Worm (Caenorhabditis elegans) whole organism, early embryonic: ENCODE data around the gene B0281.1.
"Not testable (repeated sequence)": the region's sequence is repeated elsewhere in the genome, so short reads cannot be mapped to it uniquely, and the experiment has no call there.

Experiments
- B0310.2 ChIP-seq: sonication (generic microtip); optimal IDR thresholded peaks from 2 replicates; lab custom pipeline; 2016; ENCODE audit warnings: mild to moderate bottlenecking, missing genetic modification characterization, missing compliant biosample characterization
- F13C5.2 ChIP-seq: sonication (generic microtip); optimal IDR thresholded peaks from 2 replicates; lab custom pipeline; 2017; ENCODE audit warnings: mild to moderate bottlenecking, missing genetic modification characterization, inconsistent platforms, missing compliant biosample characterization
- aly-1 ChIP-seq: sonication (generic microtip); optimal IDR thresholded peaks from 2 replicates; lab custom pipeline; 2016; ENCODE audit warnings: missing genetic modification characterization, missing compliant biosample characterization
- ama-1 ChIP-seq: fragments of 150-350 bp; optimal IDR thresholded peaks from 2 replicates; lab custom pipeline; 2014
- ceh-13 ChIP-seq: fragments of 200-800 bp; sonication (Bioruptor generic); optimal IDR thresholded peaks from 2 replicates; lab custom pipeline; 2018; ENCODE audit warnings: mild to moderate bottlenecking, missing genetic modification characterization, missing compliant biosample characterization
- ceh-36 ChIP-seq: sonication (generic microtip); optimal IDR thresholded peaks from 2 replicates; lab custom pipeline; 2016; ENCODE audit warnings: missing genetic modification characterization, inconsistent platforms, missing compliant biosample characterization
- ets-7 ChIP-seq: sonication (generic microtip); optimal IDR thresholded peaks from 2 replicates; lab custom pipeline; 2016; ENCODE audit warnings: missing genotype, missing genetic modification characterization, missing compliant biosample characterization
- flt-1 ChIP-seq: fragments of 200-800 bp; sonication (Bioruptor generic); IDR thresholded peaks from 2 replicates; pipeline ENCODE4 v1.3.6; 2022; ENCODE audit warnings: missing genetic modification characterization, missing compliant biosample characterization
- hmbx-1 ChIP-seq: sonication (generic microtip); optimal IDR thresholded peaks from 2 replicates; lab custom pipeline; 2016; ENCODE audit warnings: mild to moderate bottlenecking, missing genetic modification characterization, missing compliant biosample characterization
- hmg-4 ChIP-seq: fragments of 200-800 bp; sonication (Bioruptor generic); optimal IDR thresholded peaks from 2 replicates; lab custom pipeline; 2018; ENCODE audit warnings: mild to moderate bottlenecking, missing genetic modification characterization, missing compliant biosample characterization
- hnd-1 ChIP-seq: sonication (generic microtip); optimal IDR thresholded peaks from 2 replicates; lab custom pipeline; 2016; ENCODE audit warnings: missing genetic modification characterization, missing compliant biosample characterization
- pes-1 ChIP-seq: fragments of 200-800 bp; sonication (Bioruptor generic); IDR thresholded peaks from 2 replicates; pipeline ENCODE4 v1.3.6; 2022; ENCODE audit warnings: missing genetic modification reagents, missing genetic modification characterization, missing compliant biosample characterization
- scrt-1 ChIP-seq: fragments of 200-800 bp; sonication (Bioruptor generic); IDR thresholded peaks from 2 replicates; pipeline ENCODE4 v1.3.6; 2022; ENCODE audit warnings: missing genetic modification characterization, missing compliant biosample characterization
- sea-1 ChIP-seq: fragments of 200-800 bp; sonication (Bioruptor generic); conservative IDR thresholded peaks from 2 replicates; pipeline ENCODE4 v1.3.6; 2022; ENCODE audit warnings: missing genetic modification characterization, missing compliant biosample characterization
- tbx-11 ChIP-seq: fragments of 200-800 bp; sonication (Bioruptor generic); IDR thresholded peaks from 2 replicates; pipeline ENCODE4 v1.3.6; 2022; ENCODE audit warnings: missing genetic modification characterization, missing compliant biosample characterization
- tbx-37 ChIP-seq: fragments of 200-800 bp; sonication (Bioruptor generic); conservative IDR thresholded peaks from 2 replicates; pipeline ENCODE4 v1.3.6; 2022; ENCODE audit warnings: missing genetic modification reagents, missing genetic modification characterization, missing compliant biosample characterization
- tra-4 ChIP-seq: sonication (generic microtip); optimal IDR thresholded peaks from 2 replicates; lab custom pipeline; 2017; ENCODE audit warnings: missing genetic modification characterization, missing compliant biosample characterization

Gene B0281.1

DNA sequence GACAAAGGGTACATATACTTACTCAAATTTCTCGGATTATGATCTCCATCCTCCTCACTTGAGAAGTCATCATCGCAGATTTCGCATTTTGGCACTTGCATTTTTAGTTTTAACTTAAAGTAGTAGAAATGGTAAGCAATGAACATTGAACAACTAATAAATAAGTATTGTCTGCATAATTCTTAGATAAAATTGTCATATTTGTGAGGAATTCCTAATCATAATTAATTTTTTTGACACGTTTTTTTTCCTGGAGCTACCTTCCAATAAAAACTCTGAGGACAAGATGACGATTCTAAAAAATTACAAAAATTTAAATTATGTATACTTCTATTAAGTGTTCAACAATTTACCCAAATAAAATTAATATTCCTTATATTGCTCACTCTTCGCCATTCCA is at the start of gene B0281.1, which contains the start of gene trim-21:
Gene B0281.1, plus strand, starts transcription at position 321 of the 400 bp plus-strand sequence.
Gene trim-21, minus strand, starts transcription at position 101 of the 400 bp plus-strand sequence.
- TF ChIP-seq hmg-4 (GFP tag; lab: Kevin White, UChicago), result no peak
- no peak for TF ChIP-seq ama-1 (lab: Kevin White, UChicago)
- no peak for TF ChIP-seq F13C5.2
- no peak for TF ChIP-seq hnd-1 (tag; lab: Kevin White, UChicago)

DNA sequence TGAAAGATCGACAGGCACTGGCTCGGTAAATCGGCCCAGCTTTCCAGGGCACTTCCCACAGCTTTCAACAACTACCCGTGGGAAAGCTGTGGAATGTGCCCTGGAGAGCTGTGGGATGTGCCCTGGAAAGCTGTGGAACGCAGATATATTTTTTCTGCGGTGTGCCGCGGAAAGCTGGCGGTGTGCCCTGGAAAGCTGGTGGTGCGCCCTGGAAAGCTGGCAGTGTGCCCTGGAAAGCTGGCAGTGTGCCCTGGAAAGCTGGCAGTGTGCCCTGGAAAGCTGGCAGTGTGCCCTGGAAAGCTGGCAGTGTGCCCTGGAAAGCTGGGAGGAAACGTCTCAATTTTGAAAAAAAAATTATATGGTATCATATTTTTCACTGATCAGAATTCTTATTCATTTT is 39.1 kb upstream of the B0281.1 start:
- no peak for TF ChIP-seq ets-7
- no peak for TF ChIP-seq tra-4 (tag; lab: Kevin White, UChicago)
- no peak for TF ChIP-seq flt-1 (GFP tag; lab: Robert Waterston, UW)
- no peak for TF ChIP-seq ama-1 (lab: Kevin White, UChicago)
- no peak for TF ChIP-seq tbx-11 (GFP tag; lab: Robert Waterston, UW)
- TF ChIP-seq ceh-13, result no peak
- no peak for TF ChIP-seq B0310.2 (tag; lab: Kevin White, UChicago)
- TF ChIP-seq hmg-4 (GFP tag; lab: Kevin White, UChicago), result no peak
- TF ChIP-seq tbx-37 (GFP tag; lab: Robert Waterston, UW), result no peak
- TF ChIP-seq aly-1 (tag; lab: Kevin White, UChicago), result no peak
- no peak for TF ChIP-seq pes-1
- no peak for TF ChIP-seq hnd-1 (tag; lab: Kevin White, UChicago)

DNA sequence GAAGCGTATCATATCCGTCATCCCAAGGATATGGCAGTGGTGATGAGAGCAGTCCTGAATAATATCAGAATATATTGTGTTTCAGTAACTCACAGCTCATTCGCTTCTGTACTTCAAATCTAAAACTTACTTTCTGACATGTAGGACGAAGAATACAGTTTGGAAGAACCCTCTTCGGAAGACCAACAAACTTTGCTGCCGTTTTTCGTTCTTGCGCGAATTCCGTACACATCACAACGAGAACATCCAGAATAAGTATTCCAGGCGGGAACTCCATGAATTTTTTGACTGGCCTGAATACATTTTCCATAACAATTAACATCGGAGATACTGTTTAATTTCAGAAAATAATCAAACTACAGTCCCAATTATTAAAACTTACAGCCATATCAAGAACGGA is 35.4 kb upstream of the B0281.1 start, which contains the start of gene K09F6.15:
Gene K09F6.15, minus strand, starts transcription at position 101 of the 400 bp plus-strand sequence.
- TF ChIP-seq hmg-4 (GFP tag; lab: Kevin White, UChicago) (no peak), tbx-11 (GFP tag; lab: Robert Waterston, UW) (no peak), flt-1 (GFP tag; lab: Robert Waterston, UW) (no peak), tra-4 (tag; lab: Kevin White, UChicago) (no peak), ceh-13 (no peak), hmbx-1 (tag; lab: Kevin White, UChicago) (no peak), scrt-1 (no peak), ama-1 (lab: Kevin White, UChicago) (no peak), aly-1 (tag; lab: Kevin White, UChicago) (no peak), B0310.2 (tag; lab: Kevin White, UChicago) (no peak), F13C5.2 (no peak), pes-1 (no peak), sea-1 (GFP tag; lab: Robert Waterston, UW) (no peak), hnd-1 (tag; lab: Kevin White, UChicago) (no peak), tbx-37 (GFP tag; lab: Robert Waterston, UW) (no peak), ceh-36 (tag; lab: Kevin White, UChicago) (no peak), ets-7 (no peak)

DNA sequence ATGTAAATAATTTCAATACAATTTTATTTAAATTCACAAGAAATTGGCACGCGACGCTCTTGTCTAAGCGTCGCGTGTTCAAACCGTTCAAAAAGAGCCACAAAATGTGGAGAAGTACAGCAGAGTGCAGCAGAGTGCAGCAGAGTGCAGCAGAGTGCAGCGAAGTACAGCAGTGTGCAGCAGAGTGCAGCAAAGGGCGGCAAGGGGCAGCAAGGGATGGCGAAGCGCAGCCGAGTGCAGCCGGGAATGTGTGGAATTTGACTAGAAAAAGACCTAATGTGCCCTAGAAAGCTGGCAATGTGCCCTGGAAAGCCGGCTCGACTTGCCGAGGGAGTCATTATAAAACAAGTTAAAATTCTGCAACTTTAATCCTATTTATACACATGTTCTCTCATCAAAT is 33.6 kb upstream of the B0281.1 start, which contains the start of gene K09F6.6:
Gene K09F6.6, minus strand, starts transcription at position 43 of the 400 bp plus-strand sequence.
- TF ChIP-seq sea-1 (GFP tag; lab: Robert Waterston, UW) (no peak), tbx-37 (GFP tag; lab: Robert Waterston, UW) (no peak), tbx-11 (GFP tag; lab: Robert Waterston, UW) (no peak), tra-4 (tag; lab: Kevin White, UChicago) (no peak), ama-1 (lab: Kevin White, UChicago) (no peak), scrt-1 (no peak), flt-1 (GFP tag; lab: Robert Waterston, UW) (no peak), ceh-13 (no peak), hmg-4 (GFP tag; lab: Kevin White, UChicago) (no peak)

DNA sequence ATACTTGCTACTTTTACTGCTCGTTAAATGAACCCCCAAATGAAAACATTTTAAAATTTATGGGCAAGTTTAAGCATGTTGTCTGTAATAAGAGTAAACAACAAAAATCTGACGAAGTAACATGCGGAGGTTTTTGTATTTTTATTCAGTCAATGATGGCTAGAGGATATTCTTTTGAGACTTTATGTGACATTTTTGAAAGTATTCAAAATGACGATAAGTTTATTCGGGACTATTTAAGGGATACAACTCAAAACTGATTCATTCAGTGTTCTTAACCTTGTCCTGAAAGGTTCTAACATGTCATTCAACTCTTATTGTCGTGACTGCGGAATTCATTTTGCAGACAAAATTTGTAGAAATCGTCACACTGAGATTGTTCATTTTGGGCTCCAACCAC is 33.0 kb upstream of the B0281.1 start, which contains the start of gene K09F6.11:
Gene K09F6.11, plus strand, starts transcription at position 301 of the 400 bp plus-strand sequence.
- TF ChIP-seq B0310.2 (tag; lab: Kevin White, UChicago) (no peak), tbx-37 (GFP tag; lab: Robert Waterston, UW) (no peak), F13C5.2 (no peak)

DNA sequence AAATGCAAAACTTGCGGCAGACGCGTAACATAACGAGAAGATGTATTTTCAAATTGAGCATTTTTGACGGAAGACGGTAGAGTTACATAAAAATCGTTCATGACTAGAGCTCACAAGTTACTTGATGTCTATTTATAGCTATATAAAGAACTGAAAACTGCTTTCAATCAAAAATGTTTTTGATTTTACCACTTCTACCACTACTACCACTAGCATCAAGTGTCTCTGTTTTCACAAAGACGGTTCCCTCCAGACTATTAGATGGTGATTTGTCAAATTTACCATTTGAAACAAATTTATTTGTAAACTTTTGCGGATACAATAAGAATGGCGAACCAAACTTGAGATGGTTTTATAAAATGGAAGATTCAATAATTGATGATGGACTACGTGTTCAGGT is 30.3 kb upstream of the B0281.1 start, which contains the start of gene K09F6.9:
Gene K09F6.9, minus strand, starts transcription at position 101 of the 400 bp plus-strand sequence.
- TF ChIP-seq ama-1 (lab: Kevin White, UChicago); ceh-13; ets-7: not testable (repeated sequence)

DNA sequence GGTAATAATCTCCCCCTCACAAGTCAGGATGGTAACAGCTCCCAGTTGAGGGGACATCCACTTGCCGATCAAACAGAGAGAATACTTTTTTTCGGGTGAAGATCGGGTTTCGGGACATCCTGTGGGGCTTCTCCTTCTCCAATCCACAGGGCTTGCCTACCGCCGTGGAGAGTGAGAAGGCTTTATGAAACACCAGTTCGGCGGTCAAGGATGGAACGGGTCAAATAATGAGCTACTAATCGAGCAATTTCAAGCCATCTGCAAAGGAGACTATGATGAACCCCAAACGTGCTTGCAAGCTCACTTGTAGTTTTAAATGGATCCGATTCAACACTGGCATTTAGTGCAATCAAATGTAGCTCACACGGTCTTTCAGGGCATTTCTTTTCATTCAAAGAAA is 28.2 kb upstream of the B0281.1 start:
- TF ChIP-seq aly-1 (tag; lab: Kevin White, UChicago), result no peak
- no peak for TF ChIP-seq tbx-11 (GFP tag; lab: Robert Waterston, UW)
- no peak for TF ChIP-seq hnd-1 (tag; lab: Kevin White, UChicago)
- TF ChIP-seq hmg-4 (GFP tag; lab: Kevin White, UChicago), result no peak
- TF ChIP-seq B0310.2 (tag; lab: Kevin White, UChicago), result no peak
- TF ChIP-seq flt-1 (GFP tag; lab: Robert Waterston, UW), result no peak
- no peak for TF ChIP-seq ceh-13
- TF ChIP-seq hmbx-1 (tag; lab: Kevin White, UChicago), result no peak
- TF ChIP-seq ceh-36 (tag; lab: Kevin White, UChicago), result no peak

DNA sequence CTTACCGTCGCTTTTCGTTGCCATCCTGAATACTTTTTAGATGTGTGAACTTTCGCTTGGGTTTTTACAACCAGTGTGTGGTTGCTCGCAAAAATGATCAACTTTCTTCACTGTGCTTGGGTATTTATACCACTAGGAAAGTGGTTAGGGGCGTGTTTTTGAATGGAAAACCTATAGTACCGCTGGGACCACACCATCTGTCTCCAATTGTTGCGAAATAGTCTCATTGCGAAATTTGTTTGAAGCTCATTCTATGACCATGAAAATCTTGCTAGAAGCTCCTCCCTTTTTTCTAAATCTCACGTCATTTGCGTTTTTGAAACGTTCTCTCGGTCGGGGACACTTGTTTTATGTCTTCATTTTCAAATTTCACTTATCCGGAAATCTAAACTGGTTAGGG is 24.1 kb upstream of the B0281.1 start, which contains the start of the genes K09F6.10 and K09F6.13:
Gene K09F6.10, minus strand, starts transcription at position 86 of the 400 bp plus-strand sequence.
Gene K09F6.13, plus strand, starts transcription at position 317 of the 400 bp plus-strand sequence.
- TF ChIP-seq ets-7, result no peak
- TF ChIP-seq hmg-4 (GFP tag; lab: Kevin White, UChicago), result no peak
- TF ChIP-seq ceh-13, result no peak
- no peak for TF ChIP-seq ama-1 (lab: Kevin White, UChicago)
- TF ChIP-seq hmbx-1 (tag; lab: Kevin White, UChicago), result no peak
- TF ChIP-seq tbx-37 (GFP tag; lab: Robert Waterston, UW), result no peak
- TF ChIP-seq sea-1 (GFP tag; lab: Robert Waterston, UW), result no peak
- no peak for TF ChIP-seq tra-4 (tag; lab: Kevin White, UChicago)
- TF ChIP-seq flt-1 (GFP tag; lab: Robert Waterston, UW), result no peak
